Worm (Caenorhabditis elegans) whole organism, young adult: ENCODE data around the gene C01G12.16.

ENCODE experiments used
- D2030.7 ChIP-seq: fragments of 200-800 bp; sonication (Bioruptor generic); IDR thresholded peaks from 2 replicates; pipeline ENCODE4 v1.3.6; 2022; ENCODE audit warnings: missing genetic modification reagents, missing genetic modification characterization, missing compliant biosample characterization
- nhr-179 ChIP-seq: sonication (generic microtip); optimal IDR thresholded peaks from 2 replicates; lab custom pipeline; 2016; ENCODE audit warnings: mild to moderate bottlenecking, missing genetic modification characterization, missing compliant biosample characterization
- pha-4 ChIP-seq: fragments of 150-350 bp; sonication (generic microtip); optimal IDR thresholded peaks from 2 replicates; lab custom pipeline; 2014; ENCODE audit warnings: missing biosample characterization, missing genetic modification reagents, missing genetic modification characterization

DNA sequence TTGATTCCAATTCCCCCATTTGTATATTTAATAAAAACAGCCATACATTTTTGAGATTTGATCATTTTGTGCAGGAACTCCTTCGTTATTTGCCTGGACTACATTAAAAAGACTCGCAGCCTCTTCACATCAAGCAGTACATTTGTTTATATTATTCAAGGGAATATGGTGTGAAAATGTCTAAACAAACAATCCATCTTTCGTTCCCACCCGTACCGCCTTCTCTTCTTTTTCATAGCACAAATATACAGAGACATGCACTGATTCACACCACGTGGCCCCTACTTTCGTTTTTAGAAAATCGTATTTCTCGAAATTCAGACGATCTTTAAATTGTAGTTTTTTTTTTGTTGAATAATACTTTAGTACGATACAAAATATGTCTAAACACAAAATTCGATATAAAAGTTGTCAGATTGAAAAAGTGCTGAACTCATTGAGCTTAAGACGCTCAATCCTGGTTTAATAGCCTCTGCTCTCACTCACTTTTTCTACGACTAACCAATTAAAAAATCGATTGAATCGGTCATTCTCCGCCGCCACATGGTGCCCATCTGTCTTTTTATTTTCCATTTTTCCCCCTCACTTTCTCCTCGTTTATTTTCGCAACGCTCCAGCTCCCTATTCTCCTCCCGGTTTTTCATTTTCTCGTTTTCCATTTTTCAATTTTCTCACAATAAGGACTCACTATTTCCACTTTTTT is 34.4 kb downstream of the C01G12.16 start:
- TF ChIP-seq nhr-179 (no peak), pha-4 (tag; lab: Kevin White, UChicago) (no peak), D2030.7 (GFP tag; lab: Robert Waterston, UW) (0 out of 2 replicates have a peak, but pooled peaks have one; percentile 24)
